Worm (Caenorhabditis elegans) whole organism, young adult: ENCODE results near the gene col-118.

Experiments
- B0336.3 ChIP-seq: fragments of 200-800 bp; sonication (Bioruptor generic); IDR thresholded peaks from 2 replicates; pipeline ENCODE4 v1.3.6; 2022; ENCODE audit warnings: missing genetic modification characterization, missing compliant biosample characterization
- F23B12.7 ChIP-seq: sonication (generic microtip); optimal IDR thresholded peaks from 2 replicates; lab custom pipeline; 2017; ENCODE audit warnings: missing genetic modification characterization, mild to moderate bottlenecking, missing compliant biosample characterization, antibody characterized with exemption, moderate library complexity; ENCODE audit not compliant: insufficient read depth
- F49E8.2 ChIP-seq: sonication (generic microtip); optimal IDR thresholded peaks from 3 replicates; lab custom pipeline; 2017; ENCODE audit warnings: missing genetic modification characterization, mild to moderate bottlenecking, missing compliant biosample characterization, antibody characterized with exemption, moderate library complexity; ENCODE audit not compliant: insufficient read depth
- K12H6.12 ChIP-seq: fragments of 200-800 bp; sonication (Bioruptor generic); optimal IDR thresholded peaks from 2 replicates; lab custom pipeline; 2018; ENCODE audit warnings: mild to moderate bottlenecking, missing genetic modification characterization, missing compliant biosample characterization
- Y53F4B.3 ChIP-seq: fragments of 200-800 bp; sonication (Bioruptor generic); IDR thresholded peaks from 2 replicates; pipeline ENCODE4 v1.3.6; 2022; ENCODE audit warnings: missing genetic modification reagents, missing genetic modification characterization, missing compliant biosample characterization
- Y56A3A.18 ChIP-seq: fragments of 200-800 bp; sonication (Bioruptor generic); IDR thresholded peaks from 2 replicates; pipeline ENCODE4 v1.3.6; 2022; ENCODE audit warnings: missing genetic modification reagents, missing genetic modification characterization, missing compliant biosample characterization
- ZK185.1 ChIP-seq: sonication (generic microtip); optimal IDR thresholded peaks from 2 replicates; lab custom pipeline; 2016; ENCODE audit warnings: mild to moderate bottlenecking, missing genetic modification characterization, missing compliant biosample characterization; ENCODE audit not compliant: poor library complexity, severe bottlenecking
- akir-1 ChIP-seq: fragments of 200-800 bp; sonication (Bioruptor generic); optimal IDR thresholded peaks from 2 replicates; lab custom pipeline; 2018; ENCODE audit warnings: mild to moderate bottlenecking, missing genetic modification characterization, moderate library complexity, missing compliant biosample characterization
- atf-7 ChIP-seq: sonication (generic microtip); optimal IDR thresholded peaks from 2 replicates; lab custom pipeline; 2017; ENCODE audit warnings: mild to moderate bottlenecking, missing genetic modification characterization, missing compliant biosample characterization
- attf-3 ChIP-seq: fragments of 200-800 bp; sonication (Bioruptor generic); conservative IDR thresholded peaks from 2 replicates; pipeline ENCODE4 v1.3.6; 2022; ENCODE audit warnings: missing genetic modification reagents, missing genetic modification characterization, missing compliant biosample characterization
- attf-5 ChIP-seq: fragments of 200-800 bp; sonication (Bioruptor generic); optimal IDR thresholded peaks from 2 replicates; lab custom pipeline; 2018; ENCODE audit warnings: mild to moderate bottlenecking, missing genetic modification characterization, missing compliant biosample characterization
- cebp-1 ChIP-seq, 2 experiments: fragments of 200-800 bp in 1 of 2; sonication (Bioruptor generic) in 1 of 2; sonication (generic microtip) in 1 of 2; IDR thresholded peaks in 1 of 2; optimal IDR thresholded peaks in 1 of 2; 2 replicates each; pipeline versions ENCODE4 v1.3.6 to Lab custom; 2017 to 2022; ENCODE audit warnings: missing compliant biosample characterization in 2 of 2, missing genetic modification characterization in 2 of 2, mild to moderate bottlenecking in 1 of 2, missing genetic modification reagents in 1 of 2, moderate library complexity in 1 of 2
- dox-1 ChIP-seq: fragments of 200-800 bp; sonication (Bioruptor generic); IDR thresholded peaks from 2 replicates; pipeline ENCODE4 v1.3.6; 2022; ENCODE audit warnings: missing genetic modification reagents, missing genetic modification characterization, missing compliant biosample characterization
- efl-1 ChIP-seq: fragments of 150-350 bp; optimal IDR thresholded peaks from 2 replicates; lab custom pipeline; 2014; ENCODE audit warnings: missing biosample characterization, missing genetic modification reagents, missing genetic modification characterization
- egrh-3 ChIP-seq: fragments of 200-800 bp; sonication (Bioruptor generic); IDR thresholded peaks from 2 replicates; pipeline ENCODE4 v1.3.6; 2022; ENCODE audit warnings: missing genetic modification reagents, missing genetic modification characterization, missing compliant biosample characterization
- ets-4 ChIP-seq: fragments of 200-800 bp; sonication (Bioruptor generic); optimal IDR thresholded peaks from 2 replicates; lab custom pipeline; 2018; ENCODE audit warnings: mild to moderate bottlenecking, missing genetic modification characterization, missing compliant biosample characterization
- him-1 ChIP-seq: sonication (generic microtip); optimal IDR thresholded peaks from 2 replicates; lab custom pipeline; 2016; ENCODE audit warnings: missing genotype, missing genetic modification reagents, missing genetic modification characterization, missing compliant biosample characterization
- hlh-26 ChIP-seq: fragments of 200-800 bp; sonication (Bioruptor generic); conservative IDR thresholded peaks from 2 replicates; pipeline ENCODE4 v1.3.6; 2022; ENCODE audit warnings: missing genetic modification reagents, missing genetic modification characterization, missing compliant biosample characterization
- hmg-1.2 ChIP-seq: fragments of 200-800 bp; sonication (Bioruptor generic); IDR thresholded peaks from 2 replicates; pipeline ENCODE4 v1.3.6; 2022; ENCODE audit warnings: missing genetic modification reagents, missing genetic modification characterization, missing compliant biosample characterization
- hmg-20 ChIP-seq: fragments of 200-800 bp; sonication (Bioruptor generic); IDR thresholded peaks from 2 replicates; pipeline ENCODE4 v1.3.6; 2022; ENCODE audit warnings: missing genetic modification reagents, missing genetic modification characterization, missing compliant biosample characterization
- let-607 ChIP-seq, 2 experiments: fragments of 200-800 bp in 1 of 2; sonication (Bioruptor generic) in 1 of 2; sonication (generic microtip) in 1 of 2; optimal IDR thresholded peaks; 2 replicates each; lab custom pipeline; 2016 to 2018; ENCODE audit warnings: mild to moderate bottlenecking in 2 of 2, missing compliant biosample characterization in 2 of 2, missing genetic modification characterization in 2 of 2, moderate library complexity in 2 of 2, missing genotype in 1 of 2
- lin-40 ChIP-seq: sonication (generic microtip); optimal IDR thresholded peaks from 2 replicates; lab custom pipeline; 2016; ENCODE audit warnings: missing genetic modification characterization, mild to moderate bottlenecking, missing compliant biosample characterization, missing genotype, missing genetic modification reagents
- lin-54 ChIP-seq: fragments of 200-800 bp; sonication (Bioruptor generic); optimal IDR thresholded peaks from 2 replicates; lab custom pipeline; 2018; ENCODE audit warnings: mild to moderate bottlenecking, missing genetic modification characterization, missing compliant biosample characterization
- madf-10 ChIP-seq: sonication (generic microtip); optimal IDR thresholded peaks from 2 replicates; lab custom pipeline; 2016; ENCODE audit warnings: mild to moderate bottlenecking, missing genetic modification characterization, missing compliant biosample characterization
- madf-6 ChIP-seq: fragments of 200-800 bp; sonication (Bioruptor generic); IDR thresholded peaks from 2 replicates; pipeline ENCODE4 v1.3.6; 2022; ENCODE audit warnings: missing genetic modification reagents, missing genetic modification characterization, missing compliant biosample characterization
- mcd-1 ChIP-seq: fragments of 200-800 bp; sonication (Bioruptor generic); IDR thresholded peaks from 2 replicates; pipeline ENCODE4 v1.3.6; 2022; ENCODE audit warnings: missing genetic modification reagents, missing genetic modification characterization, missing compliant biosample characterization
- mel-28 ChIP-seq: sonication (generic microtip); optimal IDR thresholded peaks from 2 replicates; lab custom pipeline; 2016; ENCODE audit warnings: borderline replicate concordance, mild to moderate bottlenecking, missing genetic modification characterization, missing compliant biosample characterization
- mes-4 ChIP-seq: sonication (generic microtip); optimal IDR thresholded peaks from 2 replicates; lab custom pipeline; 2016; ENCODE audit warnings: missing genotype, missing genetic modification characterization, missing compliant biosample characterization
- nfyb-1 ChIP-seq: fragments of 200-800 bp; sonication (Bioruptor generic); IDR thresholded peaks from 2 replicates; pipeline ENCODE4 v1.3.6; 2022; ENCODE audit warnings: missing genetic modification reagents, missing genetic modification characterization, missing compliant biosample characterization
- nhr-80 ChIP-seq: sonication (generic microtip); optimal IDR thresholded peaks from 2 replicates; lab custom pipeline; 2016; ENCODE audit warnings: missing genetic modification characterization, missing compliant biosample characterization
- nhr-90 ChIP-seq: sonication (generic microtip); optimal IDR thresholded peaks from 2 replicates; lab custom pipeline; 2016; ENCODE audit warnings: missing genotype, mild to moderate bottlenecking, missing genetic modification characterization, missing compliant biosample characterization
- pbrm-1 ChIP-seq: fragments of 200-800 bp; sonication (Bioruptor generic); IDR thresholded peaks from 2 replicates; pipeline ENCODE4 v1.3.6; 2022; ENCODE audit warnings: missing genetic modification reagents, missing genetic modification characterization, missing compliant biosample characterization
- pha-4 ChIP-seq: fragments of 150-350 bp; sonication (generic microtip); optimal IDR thresholded peaks from 2 replicates; lab custom pipeline; 2014; ENCODE audit warnings: missing biosample characterization, missing genetic modification reagents, missing genetic modification characterization
- repo-1 ChIP-seq: sonication (generic microtip); optimal IDR thresholded peaks from 2 replicates; lab custom pipeline; 2017; ENCODE audit warnings: mild to moderate bottlenecking, missing genetic modification characterization, missing compliant biosample characterization
- snpc-1.3 ChIP-seq: sonication (generic microtip); optimal IDR thresholded peaks from 2 replicates; lab custom pipeline; 2017; ENCODE audit warnings: missing genetic modification characterization, mild to moderate bottlenecking, missing compliant biosample characterization, antibody characterized with exemption, moderate library complexity, missing genotype, missing genetic modification reagents; ENCODE audit not compliant: insufficient read depth
- snpc-4 ChIP-seq, 5 experiments: fragments of 150-350 bp in 1 of 5; sonication (generic microtip) in 4 of 5; optimal IDR thresholded peaks; 2 replicates each; lab custom pipeline; 2014 to 2018; ENCODE audit warnings: missing genetic modification characterization in 5 of 5, missing biosample characterization in 3 of 5, antibody characterized with exemption in 2 of 5, mild to moderate bottlenecking in 2 of 5, missing compliant biosample characterization in 2 of 5, missing genotype in 2 of 5, moderate library complexity in 2 of 5, missing genetic modification reagents in 1 of 5
- somi-1 ChIP-seq: fragments of 200-800 bp; sonication (Bioruptor generic); optimal IDR thresholded peaks from 2 replicates; lab custom pipeline; 2018; ENCODE audit warnings: mild to moderate bottlenecking, missing genetic modification characterization, missing compliant biosample characterization
- sptf-2 ChIP-seq: fragments of 200-800 bp; sonication (Bioruptor generic); optimal IDR thresholded peaks from 2 replicates; lab custom pipeline; 2018; ENCODE audit warnings: mild to moderate bottlenecking, missing genetic modification characterization, missing compliant biosample characterization
- tbp1 ChIP-seq: fragments of 200-800 bp; sonication (Bioruptor generic); optimal IDR thresholded peaks from 2 replicates; lab custom pipeline; 2018; ENCODE audit warnings: mild to moderate bottlenecking, missing genetic modification characterization, missing compliant biosample characterization
- unc-130 ChIP-seq: sonication (generic microtip); optimal IDR thresholded peaks from 2 replicates; lab custom pipeline; 2016; ENCODE audit warnings: missing genetic modification reagents, missing genetic modification characterization, missing compliant biosample characterization
- zim-3 ChIP-seq: sonication (generic microtip); optimal IDR thresholded peaks from 2 replicates; lab custom pipeline; 2017; ENCODE audit warnings: mild to moderate bottlenecking, missing genetic modification characterization, moderate library complexity, missing compliant biosample characterization
- ztf-18 ChIP-seq: sonication (generic microtip); optimal IDR thresholded peaks from 2 replicates; lab custom pipeline; 2016; ENCODE audit warnings: missing genotype, mild to moderate bottlenecking, missing genetic modification characterization, missing compliant biosample characterization
- ztf-26 ChIP-seq: sonication (generic microtip); optimal IDR thresholded peaks from 2 replicates; lab custom pipeline; 2017; ENCODE audit warnings: missing genetic modification characterization, missing compliant biosample characterization
- ztf-3 ChIP-seq: fragments of 200-800 bp; sonication (Bioruptor generic); optimal IDR thresholded peaks from 2 replicates; lab custom pipeline; 2018; ENCODE audit warnings: mild to moderate bottlenecking, missing genetic modification characterization, missing compliant biosample characterization

Gene col-118

DNA sequence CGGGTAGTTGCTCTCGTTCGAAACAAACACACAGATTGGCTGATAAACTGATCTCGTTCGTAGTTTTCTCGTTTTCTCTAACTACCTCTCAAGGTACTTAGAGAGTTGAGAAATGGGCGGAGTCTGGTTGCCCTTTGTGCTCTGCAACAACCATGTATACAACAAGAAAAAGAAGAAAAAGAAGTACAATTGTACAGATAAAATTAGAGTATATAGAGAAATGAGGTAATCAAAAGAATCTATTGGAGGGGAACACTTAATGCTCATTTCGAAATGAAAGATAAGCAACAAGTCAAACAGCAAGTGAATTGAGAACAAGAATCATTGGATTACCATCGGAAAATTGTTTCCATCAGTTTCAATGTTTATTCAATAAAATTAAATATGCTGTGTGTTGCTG lies 17.3 kb downstream of the col-118 start, which contains the start of gene C09G9.1:
Gene C09G9.1, minus strand, starts transcription at position 143 of the 400 bp plus-strand sequence.
- TF ChIP-seq mel-28 (tag; lab: Kevin White, UChicago) (no peak), pha-4 (peak; percentile 10)
- TF ChIP-seq, all 124 proteins: peak for 1

ce11 chrIV:8866092-8866491 lies 18.1 kb downstream of the col-118 start:
- TF ChIP-seq unc-130 (GFP tag; lab: Kevin White, UChicago) = no peak
- no peak for TF ChIP-seq repo-1 (tag; lab: Kevin White, UChicago)
- TF ChIP-seq nhr-80 = peak; percentile 99
- TF ChIP-seq lin-54 = peak; percentile 20
- TF ChIP-seq nhr-90 (tag; lab: Kevin White, UChicago) = peak; percentile 62
- TF ChIP-seq hmg-1.2 (GFP tag; lab: Robert Waterston, UW) = peak; percentile 47
- peak; percentile 17 for TF ChIP-seq efl-1
- TF ChIP-seq attf-5 (GFP tag; lab: Kevin White, UChicago) = peak; percentile 63
- TF ChIP-seq somi-1 (GFP tag; lab: Kevin White, UChicago) = peak; percentile 44
- peak; percentile 68 for TF ChIP-seq ets-4 (GFP tag; lab: Kevin White, UChicago)
- peak; percentile 55 for TF ChIP-seq B0336.3 (GFP tag; lab: Robert Waterston, UW)
- no peak for TF ChIP-seq snpc-4 (GFP tag; optimal IDR thresholded peaks at IDR 0.05; lab: Kevin White, UChicago)
- TF ChIP-seq snpc-4 (tag; optimal IDR thresholded peaks at IDR 0.05; lab: Kevin White, UChicago) = peak in 2 of 4 experiments; percentile 30 to 41
- TF ChIP-seq dox-1 = peak; percentile 90
- peak; percentile 74 to 90 for TF ChIP-seq let-607 (tag; optimal IDR thresholded peaks at IDR 0.05; lab: Kevin White, UChicago)
- TF ChIP-seq snpc-1.3 (tag; lab: Kevin White, UChicago) = peak; percentile 33
- peak; percentile 17 for TF ChIP-seq atf-7 (tag; lab: Kevin White, UChicago)
- peak; percentile 12 for TF ChIP-seq tbp1 (GFP tag; lab: Kevin White, UChicago)
- TF ChIP-seq sptf-2 = no peak
- TF ChIP-seq hlh-26 (GFP tag; lab: Robert Waterston, UW) = no peak
- TF ChIP-seq cebp-1 (GFP tag; IDR thresholded peaks at IDR 0.05; lab: Robert Waterston, UW) = peak; percentile 55; the same call in 1 of the 2 replicates
- peak; percentile 91 for TF ChIP-seq cebp-1 (tag; optimal IDR thresholded peaks at IDR 0.05; lab: Kevin White, UChicago)
- TF ChIP-seq ZK185.1 (tag; lab: Kevin White, UChicago) = peak; percentile 17
- no peak for TF ChIP-seq Y53F4B.3 (GFP tag; lab: Robert Waterston, UW)
- TF ChIP-seq F49E8.2 = no peak
- TF ChIP-seq akir-1 (GFP tag; lab: Kevin White, UChicago) = no peak
- peak; percentile 23; the same call in 1 of the 2 replicates for TF ChIP-seq attf-3 (GFP tag; lab: Robert Waterston, UW)
- peak; percentile 23 for TF ChIP-seq madf-10 (tag; lab: Kevin White, UChicago)
- TF ChIP-seq lin-40 = peak; percentile 38
- TF ChIP-seq madf-6 (GFP tag; lab: Robert Waterston, UW) = peak; percentile 55; the same call in 1 of the 2 replicates
- no peak for TF ChIP-seq him-1 (tag; lab: Kevin White, UChicago)
- no peak for TF ChIP-seq mes-4
- TF ChIP-seq hmg-20 (GFP tag; lab: Robert Waterston, UW) = 0 out of 2 replicates have a peak, but pooled peaks have one; percentile 10
- TF ChIP-seq pbrm-1 (GFP tag; lab: Robert Waterston, UW) = no peak
- TF ChIP-seq F23B12.7 (tag; lab: Kevin White, UChicago) = peak; percentile 68
- no peak for TF ChIP-seq ztf-3 (GFP tag; lab: Kevin White, UChicago)
- peak; percentile 77; the same call in 1 of the 2 replicates for TF ChIP-seq Y56A3A.18 (GFP tag; lab: Robert Waterston, UW)
- peak; percentile 45 for TF ChIP-seq K12H6.12 (tag; lab: Kevin White, UChicago)
- peak; percentile 67 for TF ChIP-seq ztf-26
- TF ChIP-seq zim-3 (tag; lab: Kevin White, UChicago) = no peak
- TF ChIP-seq nfyb-1 (GFP tag; lab: Robert Waterston, UW) = peak; percentile 61
- peak; percentile 29; the same call in 1 of the 2 replicates for TF ChIP-seq egrh-3 (GFP tag; lab: Robert Waterston, UW)
- TF ChIP-seq ztf-18 = peak; percentile 53
- TF ChIP-seq mcd-1 (GFP tag; lab: Robert Waterston, UW) = 0 out of 2 replicates have a peak, but pooled peaks have one; percentile 32
